Fruit fly (Drosophila melanogaster) whole organism, embryonic: Measurements from ENCODE around the gene pot.
A peak's percentile ranks its signal among the peaks of the same experiment; 100 is the strongest.

Source experiments
- Antp ChIP-seq: fragments of 200-800 bp; sonication (Bioruptor generic); optimal IDR thresholded peaks from 3 replicates; lab custom pipeline; 2016; ENCODE audit warnings: missing biosample characterization, missing genetic modification characterization
- Atf3 ChIP-seq: fragments of 200-800 bp; sonication (Bioruptor generic); optimal IDR thresholded peaks from 3 replicates; lab custom pipeline; 2016; ENCODE audit warnings: missing biosample characterization, missing genetic modification characterization
- B-H2 ChIP-seq: fragments of 200-800 bp; sonication (Bioruptor generic); optimal IDR thresholded peaks from 2 replicates; lab custom pipeline; 2018; ENCODE audit warnings: missing biosample characterization, mild to moderate bottlenecking, missing genetic modification characterization
- CG10366 ChIP-seq: fragments of 200-800 bp; sonication (Bioruptor generic); IDR thresholded peaks from 2 replicates; pipeline ENCODE4 v1.3.6; 2022; ENCODE audit warnings: missing biosample characterization, missing genetic modification characterization
- CG10543 ChIP-seq: fragments of 200-800 bp; sonication (Bioruptor generic); optimal IDR thresholded peaks from 3 replicates; lab custom pipeline; 2017; ENCODE audit warnings: missing biosample characterization, mild to moderate bottlenecking, missing genetic modification characterization, moderate library complexity
- CG11723 ChIP-seq: fragments of 200-800 bp; sonication (Bioruptor generic); optimal IDR thresholded peaks from 2 replicates; lab custom pipeline; 2017; ENCODE audit warnings: missing biosample characterization, mild to moderate bottlenecking, missing genetic modification characterization
- CG12299 ChIP-seq: fragments of 200-800 bp; sonication (Bioruptor generic); optimal IDR thresholded peaks from 2 replicates; lab custom pipeline; 2018; ENCODE audit warnings: missing biosample characterization, mild to moderate bottlenecking, missing genetic modification characterization
- CG13296 ChIP-seq: fragments of 200-800 bp; sonication (Bioruptor generic); optimal IDR thresholded peaks from 3 replicates; lab custom pipeline; 2018; ENCODE audit warnings: missing biosample characterization, mild to moderate bottlenecking, missing genetic modification characterization
- CG14014 ChIP-seq: fragments of 200-800 bp; sonication (Bioruptor generic); IDR thresholded peaks from 2 replicates; pipeline ENCODE4 v1.3.6; 2022; ENCODE audit warnings: missing biosample characterization, missing genetic modification characterization
- CG14667 ChIP-seq: fragments of 200-800 bp; sonication (Bioruptor generic); IDR thresholded peaks from 2 replicates; pipeline ENCODE4 v1.3.6; 2022; ENCODE audit warnings: missing biosample characterization, missing genetic modification characterization
- CG14710 ChIP-seq: fragments of 200-800 bp; sonication (Bioruptor generic); optimal IDR thresholded peaks from 3 replicates; lab custom pipeline; 2019; ENCODE audit warnings: missing biosample characterization, mild to moderate bottlenecking, missing genetic modification characterization, moderate library complexity
- CG16815 ChIP-seq: fragments of 200-800 bp; sonication (Bioruptor generic); optimal IDR thresholded peaks from 3 replicates; lab custom pipeline; 2017; ENCODE audit warnings: missing biosample characterization, mild to moderate bottlenecking, missing genetic modification characterization
- CG17359 ChIP-seq: fragments of 200-800 bp; sonication (Bioruptor generic); optimal IDR thresholded peaks from 3 replicates; lab custom pipeline; 2018; ENCODE audit warnings: missing biosample characterization, mild to moderate bottlenecking, missing genetic modification characterization, moderate library complexity
- CG2116 ChIP-seq: fragments of 200-800 bp; sonication (Bioruptor generic); optimal IDR thresholded peaks from 3 replicates; lab custom pipeline; 2018; ENCODE audit warnings: missing biosample characterization, mild to moderate bottlenecking, missing genetic modification characterization
- CG3163 ChIP-seq: fragments of 200-800 bp; sonication (Bioruptor generic); optimal IDR thresholded peaks from 3 replicates; lab custom pipeline; 2016; ENCODE audit warnings: missing biosample characterization, missing genetic modification characterization
- CG4617 ChIP-seq: fragments of 200-800 bp; sonication (Bioruptor generic); optimal IDR thresholded peaks from 3 replicates; lab custom pipeline; 2016; ENCODE audit warnings: missing biosample characterization, missing genetic modification characterization, borderline replicate concordance
- CG5180 ChIP-seq: fragments of 200-800 bp; sonication (Bioruptor generic); optimal IDR thresholded peaks from 3 replicates; lab custom pipeline; 2017; ENCODE audit warnings: missing biosample characterization, missing genetic modification characterization, mild to moderate bottlenecking, moderate library complexity, missing genetic modification reagents
- CG6175 ChIP-seq: fragments of 200-800 bp; sonication (Bioruptor generic); IDR thresholded peaks from 3 replicates; pipeline ENCODE4 v1.3.6; 2022; ENCODE audit warnings: missing biosample characterization, missing genetic modification characterization
- CG7928 ChIP-seq: fragments of 200-800 bp; sonication (Bioruptor generic); optimal IDR thresholded peaks from 2 replicates; lab custom pipeline; 2017; ENCODE audit warnings: missing biosample characterization, mild to moderate bottlenecking, missing genetic modification characterization
- CG8944 ChIP-seq: fragments of 200-800 bp; sonication (Bioruptor generic); optimal IDR thresholded peaks from 3 replicates; lab custom pipeline; 2016; ENCODE audit warnings: missing biosample characterization, missing genetic modification characterization
- Dref ChIP-seq: fragments of 200-800 bp; sonication (Bioruptor generic); IDR thresholded peaks from 2 replicates; pipeline ENCODE4 v1.3.6; 2022; ENCODE audit warnings: missing biosample characterization, missing genetic modification characterization
- Ets97D ChIP-seq: fragments of 200-800 bp; sonication (Bioruptor generic); optimal IDR thresholded peaks from 3 replicates; lab custom pipeline; 2016; ENCODE audit warnings: missing biosample characterization, missing genetic modification characterization
- Lhr ChIP-seq: fragments of 200-800 bp; sonication (Bioruptor generic); optimal IDR thresholded peaks from 3 replicates; lab custom pipeline; 2017; ENCODE audit warnings: mild to moderate bottlenecking, missing biosample characterization, missing genetic modification reagents, missing genetic modification characterization
- NC2β ChIP-seq: fragments of 200-800 bp; sonication (Bioruptor generic); optimal IDR thresholded peaks from 2 replicates; lab custom pipeline; 2016; ENCODE audit warnings: missing biosample characterization, missing genetic modification characterization
- Spps ChIP-seq: fragments of 200-800 bp; sonication (Bioruptor generic); optimal IDR thresholded peaks from 2 replicates; lab custom pipeline; 2018; ENCODE audit warnings: missing biosample characterization, mild to moderate bottlenecking, missing genetic modification characterization
- YL-1 ChIP-seq: fragments of 200-800 bp; sonication (Bioruptor generic); optimal IDR thresholded peaks from 3 replicates; lab custom pipeline; 2017; ENCODE audit warnings: missing biosample characterization, mild to moderate bottlenecking, missing genetic modification characterization
- ab ChIP-seq: fragments of 200-800 bp; sonication (Bioruptor generic); optimal IDR thresholded peaks from 2 replicates; lab custom pipeline; 2016; ENCODE audit warnings: missing biosample characterization, missing genetic modification characterization
- abd-A ChIP-seq: fragments of 200-800 bp; sonication (Bioruptor generic); optimal IDR thresholded peaks from 3 replicates; lab custom pipeline; 2019; ENCODE audit warnings: missing biosample characterization, mild to moderate bottlenecking, missing genetic modification characterization, moderate library complexity
- ap ChIP-seq: fragments of 200-800 bp; sonication (Bioruptor generic); IDR thresholded peaks from 2 replicates; pipeline ENCODE4 v1.3.6; 2022; ENCODE audit warnings: missing biosample characterization, missing genetic modification characterization
- cad ChIP-seq: fragments of >200 bp; optimal IDR thresholded peaks from 2 replicates; lab custom pipeline; 2017; ENCODE audit warnings: missing biosample characterization, missing genetic modification characterization
- cg ChIP-seq: fragments of 200-800 bp; sonication (Bioruptor generic); optimal IDR thresholded peaks from 3 replicates; lab custom pipeline; 2019; ENCODE audit warnings: missing biosample characterization, mild to moderate bottlenecking, missing genetic modification characterization, moderate library complexity
- ci ChIP-seq: fragments of 200-800 bp; sonication (Bioruptor generic); IDR thresholded peaks from 3 replicates; pipeline ENCODE4 v1.3.6; 2022; ENCODE audit warnings: missing biosample characterization, missing genetic modification characterization
- dan ChIP-seq: fragments of 200-800 bp; sonication (Bioruptor generic); IDR thresholded peaks from 2 replicates; pipeline ENCODE4 v1.3.6; 2022; ENCODE audit warnings: missing biosample characterization, missing genetic modification characterization
- dmrt11E ChIP-seq: fragments of 200-800 bp; sonication (Bioruptor generic); optimal IDR thresholded peaks from 3 replicates; lab custom pipeline; 2018; ENCODE audit warnings: missing biosample characterization, mild to moderate bottlenecking, missing genetic modification characterization, moderate library complexity
- dpn ChIP-seq, 2 experiments: fragments of 200-800 bp; sonication (Bioruptor generic); optimal IDR thresholded peaks; 3 replicates each; lab custom pipeline; 2016; ENCODE audit warnings: missing biosample characterization in 2 of 2, missing genetic modification characterization in 2 of 2
- eve ChIP-seq, 2 experiments: fragments of >200 bp; optimal IDR thresholded peaks; 2 replicates each; lab custom pipeline; 2017; ENCODE audit warnings: missing biosample characterization in 2 of 2, missing genetic modification characterization in 2 of 2
- fd96Cb ChIP-seq: fragments of 200-800 bp; sonication (Bioruptor generic); optimal IDR thresholded peaks from 2 replicates; lab custom pipeline; 2018; ENCODE audit warnings: missing biosample characterization, mild to moderate bottlenecking, missing genetic modification characterization, moderate library complexity
- ftz-f1 ChIP-seq: fragments of 200-800 bp; sonication (Bioruptor generic); optimal IDR thresholded peaks from 2 replicates; lab custom pipeline; 2016; ENCODE audit warnings: missing biosample characterization, missing genetic modification characterization
- fu2 ChIP-seq: fragments of 200-800 bp; sonication (Bioruptor generic); optimal IDR thresholded peaks from 2 replicates; lab custom pipeline; 2016; ENCODE audit warnings: missing biosample characterization, missing genetic modification characterization
- gt ChIP-seq: fragments of 200-800 bp; sonication (Bioruptor generic); IDR thresholded peaks from 2 replicates; pipeline ENCODE4 v1.3.6; 2022; ENCODE audit warnings: missing biosample characterization, missing genetic modification characterization
- h ChIP-seq: fragments of >200 bp; optimal IDR thresholded peaks from 2 replicates; lab custom pipeline; 2017
- ind ChIP-seq: fragments of 200-800 bp; sonication (Bioruptor generic); optimal IDR thresholded peaks from 3 replicates; lab custom pipeline; 2016; ENCODE audit warnings: missing biosample characterization, missing genetic modification characterization
- jing ChIP-seq: fragments of 200-800 bp; sonication (Bioruptor generic); optimal IDR thresholded peaks from 2 replicates; lab custom pipeline; 2018; ENCODE audit warnings: missing biosample characterization, mild to moderate bottlenecking, missing genetic modification characterization
- mirr ChIP-seq: fragments of 200-800 bp; sonication (Bioruptor generic); optimal IDR thresholded peaks from 3 replicates; lab custom pipeline; 2018; ENCODE audit warnings: missing biosample characterization, mild to moderate bottlenecking, missing genetic modification characterization
- nau ChIP-seq: fragments of 200-800 bp; sonication (Bioruptor generic); optimal IDR thresholded peaks from 3 replicates; lab custom pipeline; 2017; ENCODE audit warnings: missing biosample characterization, mild to moderate bottlenecking, missing genetic modification characterization, missing genetic modification reagents
- pnt ChIP-seq: fragments of 200-800 bp; sonication (Bioruptor generic); optimal IDR thresholded peaks from 3 replicates; lab custom pipeline; 2016; ENCODE audit warnings: missing biosample characterization, missing genetic modification characterization
- salm ChIP-seq: fragments of 200-800 bp; sonication (Bioruptor generic); optimal IDR thresholded peaks from 2 replicates; lab custom pipeline; 2018; ENCODE audit warnings: missing biosample characterization, mild to moderate bottlenecking, missing genetic modification characterization
- schlank ChIP-seq: fragments of 200-800 bp; sonication (Bioruptor generic); optimal IDR thresholded peaks from 2 replicates; lab custom pipeline; 2018; ENCODE audit warnings: missing biosample characterization, mild to moderate bottlenecking, missing genetic modification characterization
- sd ChIP-seq: fragments of 200-800 bp; sonication (Bioruptor generic); optimal IDR thresholded peaks from 3 replicates; lab custom pipeline; 2018; ENCODE audit warnings: missing biosample characterization, mild to moderate bottlenecking, missing genetic modification characterization, moderate library complexity
- ssp ChIP-seq: fragments of 200-800 bp; sonication (Bioruptor generic); IDR thresholded peaks from 2 replicates; pipeline ENCODE4 v1.3.6; 2022; ENCODE audit warnings: missing biosample characterization, missing genetic modification characterization
- tin ChIP-seq: fragments of 200-800 bp; sonication (Bioruptor generic); optimal IDR thresholded peaks from 3 replicates; lab custom pipeline; 2016; ENCODE audit warnings: missing biosample characterization, missing genetic modification characterization
- vfl ChIP-seq: fragments of 200-800 bp; sonication (Bioruptor generic); optimal IDR thresholded peaks from 2 replicates; lab custom pipeline; 2016; ENCODE audit warnings: missing biosample characterization, missing genetic modification characterization

pot gene

DNA sequence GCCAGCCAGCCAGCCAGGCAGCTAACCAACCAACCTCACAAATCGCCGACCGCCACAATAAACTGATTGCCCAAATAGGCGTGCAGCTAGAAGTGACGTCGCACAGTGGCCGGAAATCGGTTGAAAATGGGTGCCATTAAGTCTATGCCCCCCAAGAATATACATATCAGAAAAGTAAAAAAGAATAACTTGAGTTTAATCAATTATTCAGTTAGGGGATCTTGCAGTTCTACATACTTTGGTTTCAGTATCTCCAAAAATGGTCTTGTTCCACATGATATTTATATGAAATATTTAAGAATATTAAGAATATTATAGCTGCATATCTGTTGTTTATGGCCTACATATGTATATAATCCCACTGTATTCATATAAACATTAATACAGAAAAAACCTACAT lies 31.7 kb downstream of the pot start (continued):
- no peak for TF ChIP-seq CG4617 (GFP tag; lab: Kevin White, UChicago)
- peak; percentile 29 for TF ChIP-seq ind (GFP tag; lab: Kevin White, UChicago)
- TF ChIP-seq CG10543 (GFP tag; lab: Kevin White, UChicago): peak; percentile 76
- no peak for TF ChIP-seq cg (GFP tag; lab: Kevin White, UChicago)
- no peak for TF ChIP-seq YL-1 (GFP tag; lab: Kevin White, UChicago)
- TF ChIP-seq Dref (GFP tag; lab: Robert Waterston, UW): no peak
- TF ChIP-seq ftz-f1 (GFP tag; lab: Kevin White, UChicago): no peak
- TF ChIP-seq pnt: no peak
- TF ChIP-seq vfl (GFP tag; lab: Kevin White, UChicago): no peak
- no peak for TF ChIP-seq CG2116
- no peak for TF ChIP-seq tin
- peak; percentile 19 for TF ChIP-seq CG5180 (GFP tag; lab: Kevin White, UChicago)
- no peak for TF ChIP-seq Antp (GFP tag; lab: Kevin White, UChicago)
- no peak for TF ChIP-seq dan (GFP tag; lab: Robert Waterston, UW)
- TF ChIP-seq ci (GFP tag; lab: Robert Waterston, UW): no peak
- TF ChIP-seq mirr (GFP tag; lab: Kevin White, UChicago): peak; percentile 37
- TF ChIP-seq B-H2 (GFP tag; lab: Kevin White, UChicago): peak; percentile 18
- TF ChIP-seq eve (GFP tag; optimal IDR thresholded peaks at IDR 0.05; lab: Kevin White, UChicago): no peak
- TF ChIP-seq CG8944 (GFP tag; lab: Kevin White, UChicago): no peak
- TF ChIP-seq salm (tag; lab: Kevin White, UChicago): peak; percentile 16
- no peak for TF ChIP-seq Ets97D (GFP tag; lab: Kevin White, UChicago)
- TF ChIP-seq CG14014: no peak
- no peak for TF ChIP-seq CG14667 (GFP tag; lab: Robert Waterston, UW)
- no peak for TF ChIP-seq jing
- no peak for TF ChIP-seq nau (GFP tag; lab: Kevin White, UChicago)
- peak; percentile 69 for TF ChIP-seq CG13296 (GFP tag; lab: Kevin White, UChicago)
- no peak for TF ChIP-seq cad (GFP tag; lab: Kevin White, UChicago)
- no peak for TF ChIP-seq ssp
- TF ChIP-seq schlank (tag; lab: Kevin White, UChicago): no peak
- no peak for TF ChIP-seq abd-A
- TF ChIP-seq CG17359: peak; percentile 37
- no peak for TF ChIP-seq Atf3 (GFP tag; lab: Kevin White, UChicago)
- no peak for TF ChIP-seq dmrt11E (tag; lab: Kevin White, UChicago)
- TF ChIP-seq CG10366 (GFP tag; lab: Robert Waterston, UW): peak; percentile 32; the same call in 1 of the 2 replicates
- TF ChIP-seq NC2β (GFP tag; lab: Kevin White, UChicago): no peak
- peak; percentile 24 for TF ChIP-seq CG11723 (GFP tag; lab: Kevin White, UChicago)
- TF ChIP-seq ab (GFP tag; lab: Kevin White, UChicago): no peak
- TF ChIP-seq CG16815: no peak
- TF ChIP-seq dpn (GFP tag; optimal IDR thresholded peaks at IDR 0.05; lab: Kevin White, UChicago): peak in 1 of 2 experiments; percentile 37
- TF ChIP-seq CG6175 (GFP tag; lab: Robert Waterston, UW): 0 out of 3 replicates have a peak, but pooled peaks have one; percentile 14
- TF ChIP-seq ap (GFP tag; lab: Robert Waterston, UW): no peak
- TF ChIP-seq CG12299: no peak
- TF ChIP-seq fd96Cb (tag; lab: Kevin White, UChicago): peak; percentile 18
- peak; percentile 20 for TF ChIP-seq sd (tag; lab: Kevin White, UChicago)
- no peak for TF ChIP-seq CG7928
- no peak for TF ChIP-seq CG14710 (tag; lab: Kevin White, UChicago)
- TF ChIP-seq CG3163: no peak
- no peak for TF ChIP-seq gt (GFP tag; lab: Robert Waterston, UW)
- TF ChIP-seq h (lab: Kevin White, UChicago): no peak
- no peak for TF ChIP-seq Spps (tag; lab: Kevin White, UChicago)
- no peak for TF ChIP-seq Lhr (GFP tag; lab: Kevin White, UChicago)
- TF ChIP-seq fu2: no peak
